Worm (Caenorhabditis elegans) whole organism, L1 larva: ENCODE measurements around the gene Y43F8C.3.
A peak's percentile ranks its signal among the peaks of the same experiment; 100 is the strongest.

Source experiments
- C34B4.2 ChIP-seq: sonication (generic microtip); optimal IDR thresholded peaks from 2 replicates; lab custom pipeline; 2017; ENCODE audit warnings: mild to moderate bottlenecking, missing genetic modification characterization, missing compliant biosample characterization
- F16B12.6 ChIP-seq: fragments of 150-350 bp; optimal IDR thresholded peaks from 2 replicates; lab custom pipeline; 2014; ENCODE audit warnings: missing biosample characterization, missing genetic modification characterization
- alr-1 ChIP-seq: fragments of 200-800 bp; sonication (Bioruptor generic); optimal IDR thresholded peaks from 2 replicates; lab custom pipeline; 2018; ENCODE audit warnings: borderline replicate concordance, mild to moderate bottlenecking, missing genetic modification characterization, missing compliant biosample characterization
- ama-1 ChIP-seq: fragments of 150-350 bp; optimal IDR thresholded peaks from 2 replicates; lab custom pipeline; 2014
- ceh-63 ChIP-seq: fragments of 200-800 bp; sonication (Bioruptor generic); optimal IDR thresholded peaks from 2 replicates; lab custom pipeline; 2018; ENCODE audit warnings: mild to moderate bottlenecking, missing genetic modification characterization, missing compliant biosample characterization
- ceh-82 ChIP-seq, 3 experiments: fragments of 150-350 bp in 1 of 3; sonication (generic microtip) in 2 of 3; optimal IDR thresholded peaks; 2 replicates each; lab custom pipeline; 2014 to 2017; ENCODE audit warnings: missing biosample characterization in 3 of 3, missing genetic modification characterization in 3 of 3
- ceh-88 ChIP-seq: fragments of 200-800 bp; sonication (Bioruptor generic); IDR thresholded peaks from 2 replicates; pipeline ENCODE4 v1.3.6; 2022; ENCODE audit warnings: missing genetic modification characterization, missing compliant biosample characterization
- ceh-90 ChIP-seq: sonication (generic microtip); optimal IDR thresholded peaks from 2 replicates; lab custom pipeline; 2016; ENCODE audit warnings: missing genetic modification characterization, missing compliant biosample characterization
- ces-1 ChIP-seq: fragments of 150-350 bp; optimal IDR thresholded peaks from 2 replicates; lab custom pipeline; 2014; ENCODE audit warnings: missing biosample characterization, missing genetic modification reagents, missing genetic modification characterization
- dpl-1 ChIP-seq, 3 experiments: fragments of 150-350 bp in 2 of 3; sonication (generic microtip) in 1 of 3; optimal IDR thresholded peaks; 2 replicates each; lab custom pipeline; 2014 to 2017; ENCODE audit warnings: missing biosample characterization in 3 of 3, missing genetic modification characterization in 3 of 3, missing genetic modification reagents in 3 of 3
- dsc-1 ChIP-seq: sonication (generic microtip); optimal IDR thresholded peaks from 2 replicates; lab custom pipeline; 2016; ENCODE audit warnings: mild to moderate bottlenecking, missing genetic modification characterization, missing compliant biosample characterization
- efl-1 ChIP-seq, 4 experiments: fragments of 150-350 bp; optimal IDR thresholded peaks in 3 of 4; peaks in 1 of 4; 1 replicate in 1 of 4; 2 replicates in 3 of 4; lab custom pipeline; 2014; ENCODE audit warnings: missing biosample characterization in 2 of 4, missing genetic modification characterization in 2 of 4, missing genetic modification reagents in 2 of 4
- efl-3 ChIP-seq: fragments of 200-800 bp; sonication (Bioruptor generic); optimal IDR thresholded peaks from 2 replicates; lab custom pipeline; 2018; ENCODE audit warnings: mild to moderate bottlenecking, missing genetic modification characterization, missing compliant biosample characterization
- egl-13 ChIP-seq: sonication (generic microtip); optimal IDR thresholded peaks from 2 replicates; lab custom pipeline; 2016; ENCODE audit warnings: missing genotype, missing genetic modification reagents, missing genetic modification characterization, missing compliant biosample characterization
- fkh-10 ChIP-seq: sonication (generic microtip); optimal IDR thresholded peaks from 2 replicates; lab custom pipeline; 2017; ENCODE audit warnings: missing biosample characterization, missing genetic modification reagents, missing genetic modification characterization
- fkh-4 ChIP-seq: sonication (generic microtip); optimal IDR thresholded peaks from 2 replicates; lab custom pipeline; 2016; ENCODE audit warnings: missing compliant biosample characterization, missing genetic modification characterization, borderline replicate concordance
- fkh-8 ChIP-seq: sonication (generic microtip); optimal IDR thresholded peaks from 2 replicates; lab custom pipeline; 2016; ENCODE audit warnings: mild to moderate bottlenecking, missing genetic modification characterization, missing compliant biosample characterization
- fos-1 ChIP-seq: fragments of 150-350 bp; optimal IDR thresholded peaks from 2 replicates; lab custom pipeline; 2014; ENCODE audit warnings: missing biosample characterization, missing genetic modification characterization
- grh-1 ChIP-seq: fragments of 200-800 bp; sonication (Bioruptor generic); IDR thresholded peaks from 2 replicates; pipeline ENCODE4 v1.3.6; 2022; ENCODE audit warnings: missing genetic modification reagents, missing genetic modification characterization, missing compliant biosample characterization
- hlh-17 ChIP-seq: fragments of 200-800 bp; sonication (Bioruptor generic); optimal IDR thresholded peaks from 2 replicates; lab custom pipeline; 2018; ENCODE audit warnings: missing genetic modification characterization, mild to moderate bottlenecking, missing compliant biosample characterization, moderate library complexity, borderline replicate concordance
- hlh-4 ChIP-seq: sonication (generic microtip); optimal IDR thresholded peaks from 2 replicates; lab custom pipeline; 2016; ENCODE audit warnings: mild to moderate bottlenecking, missing genetic modification characterization, missing compliant biosample characterization
- irx-1 ChIP-seq: sonication (generic microtip); optimal IDR thresholded peaks from 2 replicates; lab custom pipeline; 2016; ENCODE audit warnings: missing genetic modification characterization, missing compliant biosample characterization
- lin-13 ChIP-seq: fragments of 150-350 bp; optimal IDR thresholded peaks from 2 replicates; lab custom pipeline; 2014; ENCODE audit warnings: missing biosample characterization, missing genetic modification reagents, missing genetic modification characterization
- lin-14 ChIP-seq: fragments of 200-800 bp; sonication (Bioruptor generic); optimal IDR thresholded peaks from 2 replicates; lab custom pipeline; 2018; ENCODE audit warnings: mild to moderate bottlenecking, missing genetic modification characterization, moderate library complexity, missing compliant biosample characterization
- lin-35 ChIP-seq, 2 experiments: fragments of 150-350 bp; optimal IDR thresholded peaks; 2 replicates each; lab custom pipeline; 2014; ENCODE audit warnings: missing biosample characterization in 2 of 2, missing genetic modification characterization in 2 of 2, missing genetic modification reagents in 2 of 2
- lir-3 ChIP-seq: sonication (generic microtip); optimal IDR thresholded peaks from 2 replicates; lab custom pipeline; 2016; ENCODE audit warnings: mild to moderate bottlenecking, missing genetic modification characterization, moderate library complexity, missing compliant biosample characterization; ENCODE audit not compliant: poor library complexity
- lsy-2 ChIP-seq, 2 experiments: fragments of 150-350 bp; optimal IDR thresholded peaks; 2 replicates each; lab custom pipeline; 2014; ENCODE audit warnings: missing biosample characterization in 2 of 2, missing genetic modification characterization in 2 of 2
- mef-2 ChIP-seq: fragments of 150-350 bp; optimal IDR thresholded peaks from 2 replicates; lab custom pipeline; 2014; ENCODE audit warnings: missing biosample characterization, missing genetic modification characterization
- mep-1 ChIP-seq: fragments of 150-350 bp; optimal IDR thresholded peaks from 2 replicates; lab custom pipeline; 2014; ENCODE audit warnings: missing biosample characterization, missing genetic modification characterization
- nhr-11 ChIP-seq: fragments of 150-350 bp; optimal IDR thresholded peaks from 2 replicates; lab custom pipeline; 2014; ENCODE audit warnings: missing biosample characterization, missing genetic modification characterization
- nhr-12 ChIP-seq: sonication (generic microtip); optimal IDR thresholded peaks from 2 replicates; lab custom pipeline; 2017; ENCODE audit warnings: missing biosample characterization, missing genetic modification characterization
- nhr-20 ChIP-seq: sonication (generic microtip); optimal IDR thresholded peaks from 2 replicates; lab custom pipeline; 2016; ENCODE audit warnings: mild to moderate bottlenecking, missing genetic modification characterization, missing compliant biosample characterization
- nhr-28 ChIP-seq: fragments of 150-350 bp; optimal IDR thresholded peaks from 2 replicates; lab custom pipeline; 2014; ENCODE audit warnings: missing biosample characterization, missing genetic modification characterization
- nhr-47 ChIP-seq: sonication (generic microtip); optimal IDR thresholded peaks from 2 replicates; lab custom pipeline; 2016; ENCODE audit warnings: mild to moderate bottlenecking, missing genetic modification characterization, moderate library complexity, missing compliant biosample characterization
- nhr-76 ChIP-seq: sonication (generic microtip); optimal IDR thresholded peaks from 2 replicates; lab custom pipeline; 2017; ENCODE audit warnings: missing biosample characterization, missing genetic modification characterization
- nhr-84 ChIP-seq: sonication (generic microtip); optimal IDR thresholded peaks from 2 replicates; lab custom pipeline; 2017; ENCODE audit warnings: missing biosample characterization, missing genetic modification characterization
- nhr-85 ChIP-seq: sonication (generic microtip); peaks from one replicate; lab custom pipeline; 2016; ENCODE audit warnings: missing genetic modification characterization, inconsistent platforms, missing compliant biosample characterization
- pag-3 ChIP-seq: sonication (generic microtip); optimal IDR thresholded peaks from 2 replicates; lab custom pipeline; 2017; ENCODE audit warnings: missing genetic modification characterization, mild to moderate bottlenecking, missing compliant biosample characterization, antibody characterized with exemption, borderline replicate concordance; ENCODE audit not compliant: insufficient read depth
- pqm-1 ChIP-seq: sonication (generic microtip); optimal IDR thresholded peaks from 3 replicates; lab custom pipeline; 2017; ENCODE audit warnings: missing biosample characterization, missing genetic modification characterization
- skn-1 ChIP-seq: fragments of 150-350 bp; optimal IDR thresholded peaks from 2 replicates; lab custom pipeline; 2014; ENCODE audit warnings: missing biosample characterization, missing genetic modification characterization
- snpc-4 ChIP-seq: fragments of 150-350 bp; optimal IDR thresholded peaks from 2 replicates; lab custom pipeline; 2014; ENCODE audit warnings: missing biosample characterization, missing genetic modification characterization
- sox-4 ChIP-seq: sonication (generic microtip); optimal IDR thresholded peaks from 2 replicates; lab custom pipeline; 2016; ENCODE audit warnings: missing genetic modification characterization, missing compliant biosample characterization
- sptf-1 ChIP-seq: fragments of 150-350 bp; optimal IDR thresholded peaks from 2 replicates; lab custom pipeline; 2014; ENCODE audit warnings: missing biosample characterization, missing genetic modification characterization
- sup-37 ChIP-seq: fragments of 200-800 bp; sonication (Bioruptor generic); optimal IDR thresholded peaks from 2 replicates; lab custom pipeline; 2018; ENCODE audit warnings: mild to moderate bottlenecking, missing genetic modification characterization, missing compliant biosample characterization
- tbx-2 ChIP-seq: sonication (generic microtip); optimal IDR thresholded peaks from 2 replicates; lab custom pipeline; 2016; ENCODE audit warnings: missing genetic modification characterization, missing compliant biosample characterization
- unc-30 ChIP-seq: sonication (generic microtip); optimal IDR thresholded peaks from 2 replicates; lab custom pipeline; 2017; ENCODE audit warnings: missing biosample characterization, missing genetic modification characterization
- unc-98 ChIP-seq: fragments of 200-800 bp; sonication (Bioruptor generic); IDR thresholded peaks from 2 replicates; pipeline ENCODE4 v1.3.6; 2022; ENCODE audit warnings: missing genetic modification characterization, missing compliant biosample characterization
- xbp-1 ChIP-seq: sonication (generic microtip); optimal IDR thresholded peaks from 2 replicates; lab custom pipeline; 2016; ENCODE audit warnings: missing genetic modification characterization, missing compliant biosample characterization
- zag-1 ChIP-seq: fragments of 150-350 bp; optimal IDR thresholded peaks from 2 replicates; lab custom pipeline; 2014; ENCODE audit warnings: missing biosample characterization, missing genetic modification characterization
- zip-4 ChIP-seq: fragments of 200-800 bp; sonication (Bioruptor generic); optimal IDR thresholded peaks from 2 replicates; lab custom pipeline; 2018; ENCODE audit warnings: mild to moderate bottlenecking, missing genetic modification characterization, moderate library complexity, missing compliant biosample characterization
- ztf-11 ChIP-seq, 2 experiments: sonication (generic microtip); optimal IDR thresholded peaks; 2 replicates each; lab custom pipeline; 2016 to 2017; ENCODE audit warnings: missing genetic modification characterization in 2 of 2, missing biosample characterization in 1 of 2, missing compliant biosample characterization in 1 of 2

Gene Y43F8C.3

DNA sequence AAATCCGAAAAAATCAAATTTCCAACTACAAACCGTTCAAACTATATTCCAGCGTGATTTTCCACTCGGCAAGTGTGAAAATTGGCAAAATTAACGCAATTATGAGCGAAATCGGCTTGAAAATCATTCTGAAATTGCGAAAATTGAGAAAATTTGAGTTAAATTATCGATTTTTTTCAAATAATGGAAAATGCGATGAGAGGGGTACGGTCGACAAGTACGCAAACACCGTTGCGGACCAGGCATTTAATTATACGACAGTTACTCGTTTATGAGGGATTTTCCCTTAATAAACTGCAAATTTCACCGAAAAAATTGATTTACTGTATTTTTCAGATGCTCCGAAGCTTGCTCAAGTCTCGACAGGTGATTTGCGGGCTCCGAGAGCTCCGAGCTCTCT lies 21.5 kb upstream of the Y43F8C.3 start, which contains the start of the genes Y43F8C.7 and mrps-28 (continued):
- no peak for TF ChIP-seq egl-13 (tag; lab: Kevin White, UChicago)
- peak; percentile 17 to 71 (median 24) for TF ChIP-seq ceh-82 (tag; optimal IDR thresholded peaks at IDR 0.05; lab: Kevin White, UChicago)
- TF ChIP-seq mef-2 (tag; lab: Kevin White, UChicago) = no peak
- TF ChIP-seq irx-1 (tag; lab: Kevin White, UChicago) = peak; percentile 3
- peak; percentile 54 for TF ChIP-seq snpc-4 (tag; lab: Kevin White, UChicago)
- TF ChIP-seq fos-1 = no peak
- peak; percentile 43 for TF ChIP-seq skn-1 (tag; lab: Kevin White, UChicago)
- TF ChIP-seq tbx-2 (tag; lab: Kevin White, UChicago) = peak; percentile 45
- TF ChIP-seq fkh-8 = peak; percentile 10
- TF ChIP-seq fkh-10 = peak; percentile 25
- TF ChIP-seq ceh-90 (tag; lab: Kevin White, UChicago) = no peak
- TF ChIP-seq alr-1 (tag; lab: Kevin White, UChicago) = no peak
- no peak for TF ChIP-seq zag-1 (tag; lab: Kevin White, UChicago)
- peak; percentile 66 for TF ChIP-seq nhr-47 (tag; lab: Kevin White, UChicago)
- no peak for TF ChIP-seq fkh-4 (tag; lab: Kevin White, UChicago)
- no peak for TF ChIP-seq lin-14 (GFP tag; lab: Kevin White, UChicago)
- no peak for TF ChIP-seq nhr-11 (tag; lab: Kevin White, UChicago)
- peak; percentile 43 for TF ChIP-seq xbp-1 (tag; lab: Kevin White, UChicago)
- TF ChIP-seq lsy-2 (tag; optimal IDR thresholded peaks at IDR 0.05; lab: Kevin White, UChicago) = peak; percentile 97 to 98
- TF ChIP-seq unc-98 (GFP tag; lab: Robert Waterston, UW) = no peak
- TF ChIP-seq sox-4 (tag; lab: Kevin White, UChicago) = no peak
- no peak for TF ChIP-seq ztf-11 (tag; optimal IDR thresholded peaks at IDR 0.05; lab: Kevin White, UChicago)
- no peak for TF ChIP-seq ama-1 (lab: Kevin White, UChicago)
- TF ChIP-seq lin-35 (GFP tag; optimal IDR thresholded peaks at IDR 0.05; lab: Kevin White, UChicago) = peak; percentile 65 to 70
- TF ChIP-seq sptf-1 (tag; lab: Kevin White, UChicago) = no peak
- TF ChIP-seq dpl-1 (GFP tag; optimal IDR thresholded peaks at IDR 0.05; lab: Kevin White, UChicago) = peak; percentile 25 to 63 (median 60)
- TF ChIP-seq ceh-63 = no peak
- no peak for TF ChIP-seq lin-13 (GFP tag; lab: Kevin White, UChicago)
- no peak for TF ChIP-seq pqm-1 (tag; lab: Kevin White, UChicago)
- TF ChIP-seq unc-30 = no peak
- TF ChIP-seq nhr-84 (tag; lab: Kevin White, UChicago) = no peak

DNA sequence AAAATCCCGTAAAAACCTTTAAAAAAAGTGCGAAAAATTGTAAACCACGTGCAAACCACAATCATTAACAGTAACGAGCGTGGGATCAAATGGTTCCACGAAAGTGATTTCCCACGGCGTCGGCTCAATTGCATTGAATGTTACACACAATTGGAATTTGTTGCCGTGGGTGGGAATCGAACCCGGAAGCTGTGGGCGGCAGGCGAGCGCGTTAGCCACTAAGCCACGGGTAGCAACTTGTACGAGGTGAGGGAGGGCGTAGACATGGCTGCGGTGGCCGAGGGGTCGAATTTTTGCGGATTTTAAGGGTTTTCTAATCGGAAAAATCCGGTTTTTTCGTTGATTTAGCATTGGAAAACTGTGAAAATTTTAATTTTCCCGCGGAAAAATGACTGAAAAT lies 20.6 kb upstream of the Y43F8C.3 start:
- TF ChIP-seq F16B12.6 (tag; lab: Kevin White, UChicago) (peak; percentile 67), mep-1 (tag; lab: Kevin White, UChicago) (peak; percentile 77), fkh-10 (no peak), ceh-90 (tag; lab: Kevin White, UChicago) (no peak), ces-1 (no peak), lsy-2 (tag; optimal IDR thresholded peaks at IDR 0.05; lab: Kevin White, UChicago) (peak; percentile 79 to 83), zip-4 (GFP tag; lab: Kevin White, UChicago) (peak; percentile 69), nhr-47 (tag; lab: Kevin White, UChicago) (no peak), ceh-88 (no peak), tbx-2 (tag; lab: Kevin White, UChicago) (peak; percentile 76), C34B4.2 (no peak), hlh-17 (GFP tag; lab: Kevin White, UChicago) (no peak), efl-3 (GFP tag; lab: Kevin White, UChicago) (no peak), efl-1 (optimal IDR thresholded peaks at IDR 0.05; lab: Kevin White, UChicago) (peak; percentile 30 to 64), efl-1 (GFP tag; optimal IDR thresholded peaks at IDR 0.05 in 1 of 2; lab: Kevin White, UChicago) (peak; percentile 43 to 95), sup-37 (GFP tag; lab: Kevin White, UChicago) (peak; percentile 20), grh-1 (GFP tag; lab: Robert Waterston, UW) (peak; percentile 62), dpl-1 (GFP tag; optimal IDR thresholded peaks at IDR 0.05; lab: Kevin White, UChicago) (peak in 2 of 3 experiments; percentile 29 to 40), nhr-28 (no peak), nhr-20 (tag; lab: Kevin White, UChicago) (no peak), nhr-12 (no peak), dsc-1 (tag; lab: Kevin White, UChicago) (peak; percentile 83), nhr-76 (tag; lab: Kevin White, UChicago) (peak; percentile 14), lin-35 (GFP tag; optimal IDR thresholded peaks at IDR 0.05; lab: Kevin White, UChicago) (peak; percentile 42 to 54), pag-3 (tag; lab: Kevin White, UChicago) (no peak), nhr-85 (tag; lab: Kevin White, UChicago) (peak; percentile 79), hlh-4 (tag; lab: Kevin White, UChicago) (no peak), lir-3 (tag; lab: Kevin White, UChicago) (no peak), nhr-84 (tag; lab: Kevin White, UChicago) (no peak)
